Worm (Caenorhabditis elegans): ENCODE results near the gene B0228.8.

DNA sequence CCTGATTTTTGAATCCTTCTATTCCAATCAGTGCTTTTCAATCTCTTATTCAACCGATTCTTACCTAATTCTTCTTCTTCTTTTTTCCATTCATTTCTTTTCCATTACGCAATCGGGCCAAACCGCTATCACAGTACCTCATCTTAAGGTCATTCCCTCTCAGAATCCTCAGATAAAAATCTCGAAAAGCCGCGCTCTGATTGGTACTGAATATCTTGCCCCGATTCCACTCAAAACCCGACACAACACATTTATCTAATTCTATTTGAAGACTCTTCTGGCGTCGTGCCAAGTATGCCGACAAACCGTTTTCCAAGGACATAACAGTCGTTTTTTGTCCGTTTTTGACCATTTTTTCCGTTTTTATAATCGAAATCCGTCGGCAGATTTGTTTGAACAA, 40.6 kb upstream of the B0228.8 start:
- TF ChIP-seq ztf-11 (tag; optimal IDR thresholded peaks at IDR 0.05) = no peak
- peak; percentile 77 for TF ChIP-seq nhr-25 (tag; optimal IDR thresholded peaks at IDR 0.05)
- no peak for TF ChIP-seq aly-2 (tag; optimal IDR thresholded peaks at IDR 0.05)
- no peak for TF ChIP-seq daf-12 (tag; optimal IDR thresholded peaks at IDR 0.05)
- TF ChIP-seq elt-1 (tag; optimal IDR thresholded peaks at IDR 0.05) = peak; percentile 96
- no peak for TF ChIP-seq eor-1 (tag; optimal IDR thresholded peaks at IDR 0.05)
- no peak for TF ChIP-seq ztf-4 (tag; optimal IDR thresholded peaks at IDR 0.05)
- TF ChIP-seq unc-39 (tag; optimal IDR thresholded peaks at IDR 0.05) = no peak
- no peak for TF ChIP-seq snpc-4 (tag; optimal IDR thresholded peaks at IDR 0.05)
